Fruit fly (Drosophila melanogaster): ENCODE data around the gene CG5989.
A peak's percentile ranks its signal among the peaks of the same experiment; 100 is the strongest.

The CG5989 gene

dm6 chr3L:8603880-8604692 is at the start of gene CG5989, which contains the start of gene CG6282:
Gene CG5989 (minus strand): TSS chr3L:8604149.
Gene CG6282 (plus strand): TSS chr3L:8604657.
- TF ChIP-seq CTCF (optimal IDR thresholded peaks at IDR 0.05) (peak; percentile 31 to 56), CG8478 (optimal IDR thresholded peaks at IDR 0.05) (no peak)

dm6 chr3L:8653572-8653971 is 49.6 kb upstream of the CG5989 start:
- TF ChIP-seq CG8478 (optimal IDR thresholded peaks at IDR 0.05), result no peak
- TF ChIP-seq CTCF (optimal IDR thresholded peaks at IDR 0.05), result no peak

- no peak for TF ChIP-seq CG8478 (optimal IDR thresholded peaks at IDR 0.05)
- TF ChIP-seq CTCF (optimal IDR thresholded peaks at IDR 0.05), result no peak
These were observed 48.6 kb upstream of the CG5989 start for dm6 chr3L:8652572-8652977.

dm6 chr3L:8651876-8652571 is 48.1 kb upstream of the CG5989 start:
- peak; percentile 80 to 94 for TF ChIP-seq CTCF (optimal IDR thresholded peaks at IDR 0.05)
- TF ChIP-seq CG8478 (optimal IDR thresholded peaks at IDR 0.05), result no peak

DNA sequence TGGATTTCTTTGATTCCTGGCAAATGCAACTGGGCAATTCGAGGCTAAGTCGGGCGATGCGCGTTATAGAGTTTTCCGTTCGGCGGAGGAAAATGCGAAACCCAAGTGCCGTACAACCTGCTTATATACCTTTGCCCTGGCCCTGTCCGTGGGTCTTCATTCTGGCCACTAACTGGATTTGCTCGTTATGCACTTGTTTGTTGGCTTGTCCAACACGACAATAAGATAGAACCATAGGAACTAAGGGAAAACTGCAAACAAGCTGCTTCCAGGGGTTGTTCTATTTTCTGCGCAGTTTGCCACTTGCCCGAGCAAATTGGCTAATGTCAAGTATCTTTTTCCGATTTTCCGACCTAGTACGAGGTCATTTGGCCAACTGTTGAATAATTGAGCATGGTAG is 44.9 kb upstream of the CG5989 start, which contains the start of gene Arr2:
TSS of gene Arr2 (minus strand) at position 101 of the 400 bp plus-strand sequence.
- TF ChIP-seq CG8478 (optimal IDR thresholded peaks at IDR 0.05) (no peak), CTCF (optimal IDR thresholded peaks at IDR 0.05) (no peak)

- no peak for TF ChIP-seq CTCF (optimal IDR thresholded peaks at IDR 0.05)
- no peak for TF ChIP-seq CG8478 (optimal IDR thresholded peaks at IDR 0.05)
These were observed 42.9 kb upstream of the CG5989 start, which contains the start of the genes CG13305 and Pex7 for dm6 chr3L:8646821-8647220. Gene CG13305 (minus strand): TSS chr3L:8646822. Gene Pex7 (plus strand): TSS chr3L:8647145.

- no peak for TF ChIP-seq CTCF (optimal IDR thresholded peaks at IDR 0.05)
These were observed 40.0 kb upstream of the CG5989 start for dm6 chr3L:8643810-8644552.

DNA sequence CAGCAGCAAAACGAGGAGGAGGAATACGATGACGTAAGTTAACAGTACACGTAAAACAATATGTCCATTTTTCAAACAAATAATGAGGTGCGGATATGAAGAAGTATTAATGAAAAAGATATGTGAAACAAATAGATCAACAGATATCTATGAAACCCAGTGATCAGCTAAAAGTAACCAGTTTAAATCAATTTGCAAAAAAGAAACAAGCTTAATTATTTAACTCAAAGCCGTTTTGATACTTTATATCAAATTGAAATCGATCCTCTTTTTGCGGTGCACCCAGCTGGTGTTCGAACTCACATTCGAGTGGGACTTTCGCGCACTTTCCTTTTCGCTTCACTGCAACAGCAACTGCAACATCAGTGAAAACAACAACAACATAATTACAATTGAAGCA is 37.1 kb upstream of the CG5989 start:
- TF ChIP-seq CG8478 (optimal IDR thresholded peaks at IDR 0.05) (no peak), CTCF (optimal IDR thresholded peaks at IDR 0.05) (no peak)

DNA sequence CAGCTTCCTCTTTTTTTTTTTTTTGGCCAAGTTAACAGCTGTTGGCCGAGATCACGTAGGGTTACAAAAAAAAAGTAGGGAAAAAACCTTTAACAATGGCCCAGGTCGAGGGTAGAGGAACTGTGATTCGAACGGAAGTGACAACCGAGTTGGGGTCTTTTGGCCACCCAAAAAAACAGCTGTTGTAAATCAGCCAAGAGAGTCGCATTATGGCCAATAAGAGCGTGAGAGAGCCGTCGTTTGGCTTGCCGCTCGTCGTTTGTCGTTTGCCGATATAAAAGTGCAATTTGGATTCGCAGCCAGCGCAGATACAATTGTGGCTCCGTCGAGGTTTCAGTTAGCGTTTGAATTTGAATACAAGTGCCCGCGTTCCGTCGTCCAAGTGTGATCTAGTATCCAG is 36.2 kb upstream of the CG5989 start, which contains the start of gene Cpr66D:
TSS of gene Cpr66D (plus strand) at position 301 of the 400 bp plus-strand sequence.
- TF ChIP-seq CG8478 (optimal IDR thresholded peaks at IDR 0.05) (no peak), CTCF (optimal IDR thresholded peaks at IDR 0.05) (no peak)

DNA sequence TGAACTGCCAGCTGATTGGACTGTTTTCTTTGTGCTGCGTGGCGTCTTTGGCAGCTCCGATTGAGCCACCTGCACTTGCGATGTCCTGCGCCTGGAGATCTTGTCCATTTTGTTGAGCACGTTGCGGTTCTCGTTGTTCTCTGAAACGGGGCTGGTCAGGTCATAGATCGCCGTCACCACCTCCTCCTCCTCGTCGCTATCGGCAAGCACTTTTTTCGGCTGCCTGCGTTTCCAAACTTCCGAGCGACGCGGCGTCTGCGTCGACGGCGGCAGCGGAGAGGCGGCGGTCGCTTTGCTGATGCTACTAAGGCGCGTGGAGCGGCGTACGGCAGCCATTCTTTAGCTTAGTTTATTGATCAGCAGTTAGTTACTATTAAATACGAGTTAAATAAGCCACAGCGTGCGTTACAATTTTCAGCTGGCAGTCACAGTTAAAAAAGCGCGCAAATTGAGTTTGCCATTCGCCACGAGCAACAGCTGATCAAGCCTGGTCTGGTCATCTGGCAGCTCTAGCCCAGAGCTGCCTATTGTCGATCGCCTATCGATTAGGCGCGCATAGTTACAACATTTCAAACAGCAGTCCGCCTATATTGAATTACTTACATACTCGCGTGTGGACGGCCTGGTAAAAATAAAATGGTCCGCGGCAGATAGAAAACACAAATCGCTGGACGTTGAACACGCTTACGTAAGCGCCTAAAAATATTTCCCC is 29.8 kb upstream of the CG5989 start, which contains the start of gene Cdc6:
TSS of gene Cdc6 (minus strand) at position 456 of the 712 bp plus-strand sequence.
- TF ChIP-seq CG8478 (optimal IDR thresholded peaks at IDR 0.05) (no peak), CTCF (optimal IDR thresholded peaks at IDR 0.05) (peak in 1 of 2 experiments; percentile 0)

DNA sequence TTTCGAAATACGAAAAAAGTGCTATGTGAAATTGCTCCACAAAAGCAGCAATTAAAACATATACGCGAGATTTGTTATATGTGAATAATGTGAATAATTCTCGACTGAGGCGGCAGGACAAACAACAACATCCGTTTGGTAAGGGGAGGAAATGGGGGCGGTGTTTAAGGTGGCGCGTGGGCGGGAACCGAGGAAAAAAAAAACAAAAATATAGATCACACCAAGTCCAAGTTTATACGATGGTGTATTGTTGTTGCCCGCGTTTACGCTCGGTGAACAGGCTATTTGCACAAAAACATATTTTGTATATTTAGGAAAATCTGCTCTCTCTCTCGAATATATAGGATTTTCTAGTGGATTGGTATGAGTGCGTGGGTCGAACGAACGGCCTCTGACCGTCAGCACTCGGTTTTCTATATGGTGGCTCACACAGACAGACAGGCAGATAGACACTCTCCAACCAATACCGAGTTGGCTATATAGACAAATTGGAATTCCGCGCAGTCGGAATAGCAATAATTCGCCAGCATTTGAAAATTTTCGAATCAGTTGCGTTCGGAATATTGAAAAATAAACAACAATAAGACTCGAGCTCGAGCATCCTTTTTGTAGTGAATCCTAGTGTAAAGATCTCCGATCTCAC is 25.9 kb upstream of the CG5989 start:
- TF ChIP-seq CTCF (optimal IDR thresholded peaks at IDR 0.05) (no peak), CG8478 (optimal IDR thresholded peaks at IDR 0.05) (no peak)

dm6 chr3L:8628964-8629363 is 25.0 kb upstream of the CG5989 start:
- no peak for TF ChIP-seq CTCF (optimal IDR thresholded peaks at IDR 0.05)
- no peak for TF ChIP-seq CG8478 (optimal IDR thresholded peaks at IDR 0.05)

- no peak for TF ChIP-seq CG8478 (optimal IDR thresholded peaks at IDR 0.05)
- TF ChIP-seq CTCF (optimal IDR thresholded peaks at IDR 0.05), result peak; percentile 73 to 78
These were observed 24.2 kb upstream of the CG5989 start for dm6 chr3L:8627839-8628827.

All from S2 (cell line).